Fruit fly (Drosophila melanogaster) whole organism, wandering third instar larva: ENCODE data around the gene CG18135.

Experiments used
- CrebA ChIP-seq: fragments of 200-800 bp; sonication (Bioruptor generic); optimal IDR thresholded peaks from 2 replicates; lab custom pipeline; 2016; ENCODE audit warnings: missing biosample characterization, mild to moderate bottlenecking, missing genetic modification characterization, borderline replicate concordance
- Jra ChIP-seq: sonication (Bioruptor generic); optimal IDR thresholded peaks from 2 replicates; lab custom pipeline; 2016; ENCODE audit warnings: missing biosample characterization, missing genetic modification characterization
- Mio ChIP-seq: sonication (Bioruptor generic); optimal IDR thresholded peaks from 2 replicates; lab custom pipeline; 2016; ENCODE audit warnings: missing biosample characterization, missing genetic modification characterization
- Rel ChIP-seq, 2 experiments: fragments of 200-800 bp; sonication (Bioruptor generic) in 1 of 2; optimal IDR thresholded peaks; 2 replicates in 1 of 2; 3 replicates in 1 of 2; lab custom pipeline; 2016 to 2019; ENCODE audit warnings: mild to moderate bottlenecking in 2 of 2, missing biosample characterization in 2 of 2, missing genetic modification characterization in 2 of 2, moderate library complexity in 1 of 2
- brk ChIP-seq: fragments of 200-800 bp; sonication (Bioruptor generic); optimal IDR thresholded peaks from 2 replicates; lab custom pipeline; 2016; ENCODE audit warnings: missing biosample characterization, mild to moderate bottlenecking, missing genetic modification characterization
- sv ChIP-seq: fragments of 200-800 bp; sonication (Bioruptor generic); optimal IDR thresholded peaks from 3 replicates; lab custom pipeline; 2016; ENCODE audit warnings: missing biosample characterization, missing genetic modification characterization

- TF ChIP-seq CrebA (GFP tag; lab: Kevin White, UChicago) = no peak
- no peak for TF ChIP-seq Rel (GFP tag; optimal IDR thresholded peaks at IDR 0.05; lab: Kevin White, UChicago)
- TF ChIP-seq Rel (tag; optimal IDR thresholded peaks at IDR 0.05; lab: Kevin White, UChicago) = no peak
- no peak for TF ChIP-seq Jra (GFP tag; lab: Kevin White, UChicago)
- no peak for TF ChIP-seq brk (GFP tag; lab: Kevin White, UChicago)
- TF ChIP-seq Mio (GFP tag; lab: Kevin White, UChicago) = no peak
- no peak for TF ChIP-seq sv (GFP tag; lab: Kevin White, UChicago)
Observed at dm6 chr3L:19005396-19005795, 7.3 kb upstream of the CG18135 start.
